Worm (Caenorhabditis elegans) whole organism, young adult: ENCODE measurements around the gene morc-1.

Source experiments
- akir-1 ChIP-seq: fragments of 200-800 bp; sonication (Bioruptor generic); optimal IDR thresholded peaks from 2 replicates; lab custom pipeline; 2018; ENCODE audit warnings: mild to moderate bottlenecking, missing genetic modification characterization, moderate library complexity, missing compliant biosample characterization
- ceh-91 ChIP-seq: fragments of 200-800 bp; sonication (Bioruptor generic); IDR thresholded peaks from 2 replicates; pipeline ENCODE4 v1.3.6; 2022; ENCODE audit warnings: missing genetic modification reagents, missing genetic modification characterization, missing compliant biosample characterization
- dpl-1 ChIP-seq: fragments of 150-350 bp; optimal IDR thresholded peaks from 2 replicates; lab custom pipeline; 2014; ENCODE audit warnings: missing biosample characterization, missing genetic modification reagents, missing genetic modification characterization

DNA sequence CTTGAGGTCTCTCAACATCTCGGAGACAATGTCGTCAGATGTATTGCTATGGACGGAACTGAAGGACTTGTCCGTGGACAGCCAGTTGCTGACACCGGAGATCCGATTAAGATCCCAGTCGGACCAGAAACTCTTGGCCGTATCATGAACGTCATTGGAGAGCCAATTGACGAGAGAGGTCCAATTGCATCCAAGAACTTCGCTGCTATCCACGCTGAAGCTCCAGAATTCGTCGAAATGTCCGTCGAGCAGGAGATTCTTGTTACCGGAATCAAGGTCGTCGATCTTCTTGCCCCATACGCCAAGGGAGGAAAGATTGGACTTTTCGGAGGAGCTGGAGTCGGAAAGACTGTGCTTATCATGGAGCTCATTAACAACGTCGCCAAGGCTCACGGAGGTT lies 22.1 kb upstream of the morc-1 start:
- TF ChIP-seq dpl-1 (GFP tag; lab: Kevin White, UChicago) (no peak), akir-1 (no peak), ceh-91 (GFP tag; lab: Robert Waterston, UW) (no peak)
